Worm (Caenorhabditis elegans) whole organism, L4 larva: Measurements from ENCODE around the gene B0524.6.

Source experiments
- D1046.2 ChIP-seq: fragments of 200-800 bp; sonication (Bioruptor generic); IDR thresholded peaks from 2 replicates; pipeline ENCODE4 v1.3.6; 2022; ENCODE audit warnings: missing genetic modification characterization, missing compliant biosample characterization
- F26F4.8 ChIP-seq: fragments of 200-800 bp; sonication (Bioruptor generic); conservative IDR thresholded peaks from 2 replicates; pipeline ENCODE4 v1.3.6; 2022; ENCODE audit warnings: missing genetic modification characterization, missing compliant biosample characterization
- F37D6.2 ChIP-seq: sonication (generic microtip); optimal IDR thresholded peaks from 2 replicates; lab custom pipeline; 2016; ENCODE audit warnings: mild to moderate bottlenecking, missing genetic modification characterization, missing compliant biosample characterization
- F44E2.7 ChIP-seq: fragments of 200-800 bp; sonication (Bioruptor generic); IDR thresholded peaks from 2 replicates; pipeline ENCODE4 v2.1.2; 2022; ENCODE audit warnings: missing genetic modification characterization, missing compliant biosample characterization
- F49E8.2 ChIP-seq: sonication (generic microtip); optimal IDR thresholded peaks from 2 replicates; lab custom pipeline; 2016; ENCODE audit warnings: missing compliant biosample characterization, mild to moderate bottlenecking, missing genetic modification characterization, borderline replicate concordance
- R02D3.7 ChIP-seq: fragments of 150-350 bp; sonication (generic microtip); optimal IDR thresholded peaks from 3 replicates; lab custom pipeline; 2014; ENCODE audit warnings: missing biosample characterization, missing genetic modification characterization
- Y48G9A.11 ChIP-seq: fragments of 200-800 bp; sonication (Bioruptor generic); IDR thresholded peaks from 2 replicates; pipeline ENCODE4 v1.3.6; 2022; ENCODE audit warnings: missing genetic modification reagents, missing genetic modification characterization, missing compliant biosample characterization
- Y5F2A.4 ChIP-seq: fragments of 200-800 bp; sonication (Bioruptor generic); optimal IDR thresholded peaks from 2 replicates; lab custom pipeline; 2018; ENCODE audit warnings: mild to moderate bottlenecking, missing genetic modification characterization, missing compliant biosample characterization
- ZK546.5 ChIP-seq, 2 experiments: sonication (generic microtip); optimal IDR thresholded peaks; 2 replicates each; lab custom pipeline; 2017; ENCODE audit warnings: missing biosample characterization in 2 of 2, missing genetic modification characterization in 2 of 2
- aly-2 ChIP-seq: sonication (generic microtip); optimal IDR thresholded peaks from 2 replicates; lab custom pipeline; 2018; ENCODE audit warnings: missing biosample characterization, missing genetic modification characterization
- arid-1 ChIP-seq: fragments of 200-800 bp; sonication (Bioruptor generic); conservative IDR thresholded peaks from 2 replicates; pipeline ENCODE4 v1.3.6; 2022; ENCODE audit warnings: missing genetic modification reagents, missing genetic modification characterization, missing compliant biosample characterization
- attf-4 ChIP-seq: sonication (generic microtip); optimal IDR thresholded peaks from 3 replicates; lab custom pipeline; 2017; ENCODE audit warnings: missing biosample characterization, missing genetic modification characterization
- ceh-28 ChIP-seq: fragments of 150-350 bp; optimal IDR thresholded peaks from 2 replicates; lab custom pipeline; 2014; ENCODE audit warnings: missing biosample characterization, missing genetic modification reagents, missing genetic modification characterization
- ceh-32 ChIP-seq: sonication (generic microtip); optimal IDR thresholded peaks from 2 replicates; lab custom pipeline; 2016; ENCODE audit warnings: mild to moderate bottlenecking, missing genetic modification characterization, missing compliant biosample characterization; ENCODE audit not compliant: poor library complexity
- ceh-82 ChIP-seq: sonication (generic microtip); optimal IDR thresholded peaks from 2 replicates; lab custom pipeline; 2017; ENCODE audit warnings: missing biosample characterization, missing genetic modification characterization
- ces-1 ChIP-seq: fragments of 150-350 bp; sonication (generic microtip); optimal IDR thresholded peaks from 4 replicates; lab custom pipeline; 2014; ENCODE audit warnings: missing biosample characterization, missing genetic modification reagents, missing genetic modification characterization
- cey-2 ChIP-seq: sonication (generic microtip); optimal IDR thresholded peaks from 3 replicates; lab custom pipeline; 2017; ENCODE audit warnings: missing genetic modification characterization, mild to moderate bottlenecking, missing compliant biosample characterization, antibody characterized with exemption, borderline replicate concordance; ENCODE audit not compliant: insufficient read depth
- daf-12 ChIP-seq: fragments of 150-350 bp; optimal IDR thresholded peaks from 2 replicates; lab custom pipeline; 2014; ENCODE audit warnings: missing biosample characterization, missing genetic modification reagents, missing genetic modification characterization
- daf-19 ChIP-seq: fragments of 200-800 bp; sonication (Bioruptor generic); conservative IDR thresholded peaks from 2 replicates; pipeline ENCODE4 v1.3.6; 2022; ENCODE audit warnings: missing genetic modification characterization, missing compliant biosample characterization
- dmd-6 ChIP-seq: fragments of 200-800 bp; sonication (Bioruptor generic); IDR thresholded peaks from 2 replicates; pipeline ENCODE4 v1.3.6; 2022; ENCODE audit warnings: missing genetic modification reagents, missing genetic modification characterization, missing compliant biosample characterization
- hlh-11 ChIP-seq: fragments of 200-800 bp; sonication (Bioruptor generic); optimal IDR thresholded peaks from 2 replicates; lab custom pipeline; 2018; ENCODE audit warnings: mild to moderate bottlenecking, missing genetic modification characterization, missing compliant biosample characterization
- hlh-30 ChIP-seq: sonication (generic microtip); optimal IDR thresholded peaks from 2 replicates; lab custom pipeline; 2017; ENCODE audit warnings: antibody characterized with exemption, mild to moderate bottlenecking, missing genetic modification characterization, missing compliant biosample characterization; ENCODE audit not compliant: insufficient read depth
- hmg-1.1 ChIP-seq: fragments of 200-800 bp; sonication (Bioruptor generic); IDR thresholded peaks from 2 replicates; pipeline ENCODE4 v1.3.6; 2022; ENCODE audit warnings: missing genetic modification reagents, missing genetic modification characterization, missing compliant biosample characterization
- lim-7 ChIP-seq: fragments of 200-800 bp; sonication (Bioruptor generic); IDR thresholded peaks from 2 replicates; pipeline ENCODE4 v1.3.6; 2022; ENCODE audit warnings: missing genetic modification characterization, missing compliant biosample characterization
- lin-1 ChIP-seq: fragments of 200-800 bp; sonication (Bioruptor generic); IDR thresholded peaks from 2 replicates; pipeline ENCODE4 v1.3.6; 2022; ENCODE audit warnings: missing genetic modification reagents, missing genetic modification characterization, missing compliant biosample characterization
- lin-15B ChIP-seq: fragments of 150-350 bp; sonication (generic microtip); optimal IDR thresholded peaks from 3 replicates; lab custom pipeline; 2014; ENCODE audit warnings: missing biosample characterization, missing genetic modification characterization
- lin-39 ChIP-seq: fragments of 150-350 bp; optimal IDR thresholded peaks from 2 replicates; lab custom pipeline; 2014; ENCODE audit warnings: missing biosample characterization, missing genetic modification reagents, missing genetic modification characterization
- madf-9 ChIP-seq: fragments of 200-800 bp; sonication (Bioruptor generic); conservative IDR thresholded peaks from 2 replicates; pipeline ENCODE4 v1.3.6; 2022; ENCODE audit warnings: missing genetic modification reagents, missing genetic modification characterization, missing compliant biosample characterization
- mep-1 ChIP-seq: fragments of 150-350 bp; sonication (generic microtip); optimal IDR thresholded peaks from 3 replicates; lab custom pipeline; 2014; ENCODE audit warnings: missing biosample characterization, missing genetic modification characterization
- mxl-2 ChIP-seq: fragments of 200-800 bp; sonication (Bioruptor generic); conservative IDR thresholded peaks from 2 replicates; pipeline ENCODE4 v1.3.6; 2022; ENCODE audit warnings: missing genetic modification reagents, missing genetic modification characterization, missing compliant biosample characterization
- nhr-10 ChIP-seq: fragments of 150-350 bp; optimal IDR thresholded peaks from 2 replicates; lab custom pipeline; 2014; ENCODE audit warnings: missing biosample characterization, missing genetic modification characterization
- nhr-102 ChIP-seq: sonication (generic microtip); optimal IDR thresholded peaks from 2 replicates; lab custom pipeline; 2016; ENCODE audit warnings: mild to moderate bottlenecking, missing genetic modification characterization, moderate library complexity, missing compliant biosample characterization
- nhr-111 ChIP-seq: fragments of 200-800 bp; sonication (Bioruptor generic); optimal IDR thresholded peaks from 2 replicates; lab custom pipeline; 2018; ENCODE audit warnings: mild to moderate bottlenecking, missing genetic modification characterization, missing compliant biosample characterization
- nhr-237 ChIP-seq: sonication (generic microtip); optimal IDR thresholded peaks from 2 replicates; lab custom pipeline; 2017; ENCODE audit warnings: missing biosample characterization, missing genetic modification characterization
- nhr-25 ChIP-seq: sonication (generic microtip); optimal IDR thresholded peaks from 2 replicates; lab custom pipeline; 2017; ENCODE audit warnings: missing genetic modification characterization, mild to moderate bottlenecking, missing compliant biosample characterization, antibody characterized with exemption, moderate library complexity, borderline replicate concordance; ENCODE audit not compliant: insufficient read depth
- nhr-41 ChIP-seq: fragments of 200-800 bp; sonication (Bioruptor generic); IDR thresholded peaks from 2 replicates; pipeline ENCODE4 v1.3.6; 2022; ENCODE audit warnings: missing genetic modification reagents, missing genetic modification characterization, missing compliant biosample characterization
- nhr-6 ChIP-seq: fragments of 150-350 bp; optimal IDR thresholded peaks from 2 replicates; lab custom pipeline; 2014; ENCODE audit warnings: missing biosample characterization, missing genetic modification characterization
- nhr-76 ChIP-seq: fragments of 150-350 bp; optimal IDR thresholded peaks from 2 replicates; lab custom pipeline; 2014; ENCODE audit warnings: missing biosample characterization, missing genetic modification characterization
- php-3 ChIP-seq: fragments of 200-800 bp; sonication (Bioruptor generic); IDR thresholded peaks from 2 replicates; pipeline ENCODE4 v1.3.6; 2022; ENCODE audit warnings: missing genetic modification reagents, missing genetic modification characterization, missing compliant biosample characterization
- pqm-1 ChIP-seq: sonication (generic microtip); optimal IDR thresholded peaks from 2 replicates; lab custom pipeline; 2017; ENCODE audit warnings: missing biosample characterization, missing genetic modification characterization
- saeg-2 ChIP-seq: fragments of 200-800 bp; sonication (Bioruptor generic); IDR thresholded peaks from 2 replicates; pipeline ENCODE4 v1.3.6; 2022; ENCODE audit warnings: missing genetic modification reagents, missing genetic modification characterization, missing compliant biosample characterization
- sdz-12 ChIP-seq: fragments of 200-800 bp; sonication (Bioruptor generic); optimal IDR thresholded peaks from 2 replicates; lab custom pipeline; 2018; ENCODE audit warnings: mild to moderate bottlenecking, missing genetic modification characterization, missing compliant biosample characterization
- set-16 ChIP-seq: fragments of 200-800 bp; sonication (Bioruptor generic); IDR thresholded peaks from 2 replicates; pipeline ENCODE4 v1.3.6; 2022; ENCODE audit warnings: missing genetic modification reagents, missing genetic modification characterization, missing compliant biosample characterization
- skn-1 ChIP-seq: fragments of 150-350 bp; optimal IDR thresholded peaks from 2 replicates; lab custom pipeline; 2014; ENCODE audit warnings: missing biosample characterization, missing genetic modification characterization
- snpc-4 ChIP-seq: fragments of 150-350 bp; optimal IDR thresholded peaks from 2 replicates; lab custom pipeline; 2014; ENCODE audit warnings: missing biosample characterization, missing genetic modification characterization
- spr-1 ChIP-seq: sonication (generic microtip); optimal IDR thresholded peaks from 2 replicates; lab custom pipeline; 2016; ENCODE audit warnings: mild to moderate bottlenecking, missing genetic modification characterization, missing compliant biosample characterization
- tag-97 ChIP-seq: fragments of 200-800 bp; sonication (Bioruptor generic); IDR thresholded peaks from 2 replicates; pipeline ENCODE4 v1.3.6; 2022; ENCODE audit warnings: missing genetic modification characterization, missing compliant biosample characterization
- unc-39 ChIP-seq: sonication (generic microtip); optimal IDR thresholded peaks from 2 replicates; lab custom pipeline; 2017; ENCODE audit warnings: missing biosample characterization, missing genetic modification characterization
- zag-1 ChIP-seq: fragments of 150-350 bp; optimal IDR thresholded peaks from 2 replicates; lab custom pipeline; 2014; ENCODE audit warnings: missing biosample characterization, missing genetic modification characterization
- zip-11 ChIP-seq: fragments of 200-800 bp; sonication (Bioruptor generic); IDR thresholded peaks from 2 replicates; pipeline ENCODE4 v1.3.6; 2022; ENCODE audit warnings: missing genetic modification characterization, missing compliant biosample characterization

Gene B0524.6

ce11 chrIII:1859532-1859931 is 45.9 kb downstream of the B0524.6 start, which contains the start of gene ddp-1 (continued):
- TF ChIP-seq F49E8.2 (tag; lab: Kevin White, UChicago) (peak; percentile 92), zag-1 (peak; percentile 24), Y5F2A.4 (GFP tag; lab: Kevin White, UChicago) (peak; percentile 85), nhr-111 (GFP tag; lab: Kevin White, UChicago) (no peak), dmd-6 (GFP tag; lab: Robert Waterston, UW) (peak; percentile 86), ces-1 (GFP tag; lab: Kevin White, UChicago) (peak; percentile 75), skn-1 (no peak), madf-9 (GFP tag; lab: Robert Waterston, UW) (peak; percentile 80; the same call in 1 of the 2 replicates), daf-19 (GFP tag; lab: Robert Waterston, UW) (peak; percentile 83), unc-39 (tag; lab: Kevin White, UChicago) (no peak), nhr-76 (tag; lab: Kevin White, UChicago) (peak; percentile 49), F44E2.7 (GFP tag; lab: Robert Waterston, UW) (no peak), spr-1 (peak; percentile 91), lin-1 (GFP tag; lab: Robert Waterston, UW) (0 out of 2 replicates have a peak, but pooled peaks have one; percentile 51), nhr-25 (tag; lab: Kevin White, UChicago) (peak; percentile 78), saeg-2 (GFP tag; lab: Robert Waterston, UW) (peak; percentile 93), nhr-237 (no peak), mep-1 (tag; lab: Kevin White, UChicago) (peak; percentile 98), zip-11 (no peak), ceh-28 (tag; lab: Kevin White, UChicago) (no peak), ceh-32 (tag; lab: Kevin White, UChicago) (peak; percentile 62), ceh-82 (tag; lab: Kevin White, UChicago) (no peak), lin-15B (tag; lab: Kevin White, UChicago) (peak; percentile 82), arid-1 (GFP tag; lab: Robert Waterston, UW) (peak; percentile 89), pqm-1 (tag; lab: Kevin White, UChicago) (peak; percentile 25), hlh-11 (tag; lab: Kevin White, UChicago) (peak; percentile 87), lin-39 (peak; percentile 81), snpc-4 (tag; lab: Kevin White, UChicago) (no peak), tag-97 (GFP tag; lab: Robert Waterston, UW) (no peak), nhr-10 (tag; lab: Kevin White, UChicago) (no peak), cey-2 (no peak), D1046.2 (GFP tag; lab: Robert Waterston, UW) (peak; percentile 86), nhr-6 (tag; lab: Kevin White, UChicago) (peak; percentile 89)

- TF ChIP-seq hmg-1.1 (GFP tag; lab: Robert Waterston, UW) = no peak
- no peak for TF ChIP-seq set-16 (GFP tag; lab: Robert Waterston, UW)
- no peak for TF ChIP-seq attf-4 (tag; lab: Kevin White, UChicago)
- TF ChIP-seq ZK546.5 (tag; optimal IDR thresholded peaks at IDR 0.05; lab: Kevin White, UChicago) = no peak
- TF ChIP-seq hlh-30 (tag; lab: Kevin White, UChicago) = no peak
Observed at ce11 chrIII:1856679-1857078, 48.8 kb downstream of the B0524.6 start.

- no peak for TF ChIP-seq mxl-2
- TF ChIP-seq F26F4.8 (GFP tag; lab: Robert Waterston, UW) = no peak
- no peak for TF ChIP-seq nhr-41 (GFP tag; lab: Robert Waterston, UW)
- TF ChIP-seq sdz-12 (GFP tag; lab: Kevin White, UChicago) = no peak
- no peak for TF ChIP-seq aly-2 (tag; lab: Kevin White, UChicago)
- TF ChIP-seq lim-7 (GFP tag; lab: Robert Waterston, UW) = no peak
- no peak for TF ChIP-seq Y48G9A.11
- no peak for TF ChIP-seq daf-12 (tag; lab: Kevin White, UChicago)
- no peak for TF ChIP-seq php-3 (GFP tag; lab: Robert Waterston, UW)
- TF ChIP-seq F37D6.2 (tag; lab: Kevin White, UChicago) = no peak
- no peak for TF ChIP-seq mep-1 (tag; lab: Kevin White, UChicago)
- no peak for TF ChIP-seq nhr-102
- TF ChIP-seq R02D3.7 (tag; lab: Kevin White, UChicago) = no peak
- TF ChIP-seq hlh-11 (tag; lab: Kevin White, UChicago) = no peak
- TF ChIP-seq, all 104 proteins: peak for 0
Observed at ce11 chrIII:1856175-1856574, 49.3 kb downstream of the B0524.6 start.
